Fruit fly (Drosophila melanogaster): ENCODE results near the gene Tsp26A.

Gene Tsp26A

DNA sequence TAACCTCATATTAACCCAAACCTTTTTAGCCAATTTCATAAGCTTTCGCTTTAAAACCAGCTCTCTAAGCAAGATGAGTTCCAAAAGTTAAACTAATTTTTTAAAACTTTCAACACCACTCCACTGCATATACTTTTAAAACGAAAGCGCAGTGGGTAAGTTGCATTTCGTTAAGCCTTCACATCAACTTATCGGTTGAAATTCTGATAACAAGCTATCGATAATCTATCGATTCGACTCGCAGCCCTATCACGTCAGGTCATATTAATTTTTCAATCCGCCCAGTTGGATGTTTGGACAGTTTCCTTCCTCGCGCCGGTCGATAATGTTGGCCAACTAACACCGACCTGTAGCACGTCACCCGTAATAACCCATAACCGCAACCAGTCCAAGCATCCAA, 13.9 kb upstream of the Tsp26A start, which contains the start of gene ifc (continued):
- TF ChIP-seq CG14860 (GFP tag; IDR thresholded peaks at IDR 0.05; ENCODE audit: partially characterized antibody) (no peak), Nf-YA (GFP tag; IDR thresholded peaks at IDR 0.05) (no peak), PHDP (tag; optimal IDR thresholded peaks at IDR 0.05) (peak; percentile 44), CrebB (tag; optimal IDR thresholded peaks at IDR 0.05) (peak; percentile 7), CG6765 (GFP tag; optimal IDR thresholded peaks at IDR 0.05) (no peak), Hmx (GFP tag; optimal IDR thresholded peaks at IDR 0.05) (no peak), CG8765 (GFP tag; IDR thresholded peaks at IDR 0.05) (no peak), al (GFP tag; IDR thresholded peaks at IDR 0.05) (no peak), zen2 (GFP tag; IDR thresholded peaks at IDR 0.05; ENCODE audit: partially characterized antibody) (no peak), amos (GFP tag; IDR thresholded peaks at IDR 0.05; ENCODE audit: partially characterized antibody) (no peak), Sox102F (GFP tag; optimal IDR thresholded peaks at IDR 0.05) (no peak), hth (optimal IDR thresholded peaks at IDR 0.05) (no peak), vnd (GFP tag; IDR thresholded peaks at IDR 0.05; ENCODE audit: partially characterized antibody) (no peak), Rx (GFP tag; IDR thresholded peaks at IDR 0.05) (no peak), HLHmδ (GFP tag; optimal IDR thresholded peaks at IDR 0.05) (peak; percentile 19), ERR (GFP tag; optimal IDR thresholded peaks at IDR 0.05) (peak; percentile 69), CG11398 (GFP tag; optimal IDR thresholded peaks at IDR 0.05) (no peak), fd3F (GFP tag; optimal IDR thresholded peaks at IDR 0.05) (peak; percentile 22), ab (GFP tag; optimal IDR thresholded peaks at IDR 0.05) (no peak), slbo (GFP tag; IDR thresholded peaks at IDR 0.05) (no peak), Jarid2 (GFP tag; optimal IDR thresholded peaks at IDR 0.05) (peak; percentile 46), sd (tag; optimal IDR thresholded peaks at IDR 0.05) (peak; percentile 55), CG30403 (GFP tag; optimal IDR thresholded peaks at IDR 0.05) (peak; percentile 68), CG13296 (GFP tag; optimal IDR thresholded peaks at IDR 0.05) (no peak), CG7271 (tag; optimal IDR thresholded peaks at IDR 0.05) (no peak), gem (tag; optimal IDR thresholded peaks at IDR 0.05) (no peak), fu2 (GFP tag; optimal IDR thresholded peaks at IDR 0.05) (peak; percentile 53), NfI (GFP tag; optimal IDR thresholded peaks at IDR 0.05) (peak; percentile 77), CG16813 (GFP tag; IDR thresholded peaks at IDR 0.05; ENCODE audit: partially characterized antibody) (no peak), CG17829 (tag; optimal IDR thresholded peaks at IDR 0.05) (peak; percentile 82), jumu (GFP tag; optimal IDR thresholded peaks at IDR 0.05) (peak; percentile 71), dan (GFP tag; IDR thresholded peaks at IDR 0.05) (no peak), knrl (GFP tag; IDR thresholded peaks at IDR 0.05; ENCODE audit: partially characterized antibody) (no peak), Fer1 (GFP tag; optimal IDR thresholded peaks at IDR 0.05) (peak; percentile 32), CG4707 (GFP tag; optimal IDR thresholded peaks at IDR 0.05) (no peak), CG9609 (GFP tag; optimal IDR thresholded peaks at IDR 0.05) (peak; percentile 32), gce (GFP tag; IDR thresholded peaks at IDR 0.05) (no peak), ci (GFP tag; IDR thresholded peaks at IDR 0.05) (no peak), jing (GFP tag; optimal IDR thresholded peaks at IDR 0.05) (no peak), CG1233 (GFP tag; optimal IDR thresholded peaks at IDR 0.05) (no peak), hbn (GFP tag; IDR thresholded peaks at IDR 0.05; ENCODE audit: partially characterized antibody) (no peak), CG34376 (GFP tag; optimal IDR thresholded peaks at IDR 0.05) (peak; percentile 33), CG14441 (GFP tag; IDR thresholded peaks at IDR 0.05) (no peak), CG2712 (tag; optimal IDR thresholded peaks at IDR 0.05) (peak; percentile 76), Dbx (GFP tag; IDR thresholded peaks at IDR 0.05) (no peak), CG12236 (GFP tag; optimal IDR thresholded peaks at IDR 0.05) (no peak), CG17802 (tag; optimal IDR thresholded peaks at IDR 0.05) (peak; percentile 95), CG11696 (GFP tag; IDR thresholded peaks at IDR 0.05) (no peak), bigmax (GFP tag; optimal IDR thresholded peaks at IDR 0.05) (peak; percentile 40), MTF-1 (GFP tag; optimal IDR thresholded peaks at IDR 0.05; ENCODE audit: borderline replicate concordance) (no peak), abd-A (tag; optimal IDR thresholded peaks at IDR 0.05) (no peak)
